Worm (Caenorhabditis elegans): Measurements from ENCODE around the gene F55C12.6.

The F55C12.6 gene

ce11 chrII:5865405-5866308 lies 10.3 kb downstream of the F55C12.6 start, which contains the start of gene F55C12.19:
TSS of gene F55C12.19 (plus strand) at chrII:5866139.
- TF ChIP-seq W03F9.2 (tag; optimal IDR thresholded peaks at IDR 0.05): no peak
- no peak for TF ChIP-seq him-1 (tag; optimal IDR thresholded peaks at IDR 0.05)
- TF ChIP-seq dao-5 (tag; optimal IDR thresholded peaks at IDR 0.05): no peak

DNA sequence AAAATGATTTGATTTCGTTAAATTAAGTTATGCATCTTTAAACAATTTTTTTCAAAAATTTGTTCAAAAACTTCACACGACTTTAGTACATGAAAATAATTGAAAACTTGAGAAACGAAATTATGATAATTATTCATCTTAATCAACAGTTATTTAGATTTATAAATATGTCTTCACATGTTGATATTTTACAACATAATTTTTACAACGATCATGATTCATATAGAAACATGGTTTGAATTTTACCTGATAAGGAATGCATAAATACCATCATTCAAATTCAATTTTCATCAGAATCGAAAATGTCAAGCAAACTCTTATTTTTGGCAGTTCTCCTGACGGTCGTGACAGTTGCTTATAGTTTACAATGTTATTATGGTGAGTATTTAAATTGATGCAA lies 12.1 kb downstream of the F55C12.6 start, which contains the start of gene tag-234:
Gene tag-234 (plus strand): TSS at position 301 of the 400 bp plus-strand sequence.
- TF ChIP-seq dao-5 (tag; optimal IDR thresholded peaks at IDR 0.05): no peak
- no peak for TF ChIP-seq W03F9.2 (tag; optimal IDR thresholded peaks at IDR 0.05)
- TF ChIP-seq him-1 (tag; optimal IDR thresholded peaks at IDR 0.05): no peak

ce11 chrII:5860621-5861020 lies 15.3 kb downstream of the F55C12.6 start:
- TF ChIP-seq him-1 (tag; optimal IDR thresholded peaks at IDR 0.05): no peak
- TF ChIP-seq W03F9.2 (tag; optimal IDR thresholded peaks at IDR 0.05): no peak
- TF ChIP-seq dao-5 (tag; optimal IDR thresholded peaks at IDR 0.05): no peak

ce11 chrII:5858322-5858721 lies 17.6 kb downstream of the F55C12.6 start, which contains the start of gene F55C12.4:
TSS of gene F55C12.4 (minus strand) at chrII:5858422.
- TF ChIP-seq dao-5 (tag; optimal IDR thresholded peaks at IDR 0.05) (no peak), W03F9.2 (tag; optimal IDR thresholded peaks at IDR 0.05) (no peak), him-1 (tag; optimal IDR thresholded peaks at IDR 0.05) (no peak)

ce11 chrII:5854122-5854521 lies 21.8 kb downstream of the F55C12.6 start, which contains the start of gene H41C03.1:
TSS of gene H41C03.1 (plus strand) at chrII:5854422.
- TF ChIP-seq W03F9.2 (tag; optimal IDR thresholded peaks at IDR 0.05): no peak
- TF ChIP-seq him-1 (tag; optimal IDR thresholded peaks at IDR 0.05): no peak
- TF ChIP-seq dao-5 (tag; optimal IDR thresholded peaks at IDR 0.05): no peak

- TF ChIP-seq W03F9.2 (tag; optimal IDR thresholded peaks at IDR 0.05) (no peak), him-1 (tag; optimal IDR thresholded peaks at IDR 0.05) (no peak), dao-5 (tag; optimal IDR thresholded peaks at IDR 0.05) (no peak)
Measured at ce11 chrII:5853261-5853660, 22.7 kb downstream of the F55C12.6 start.

DNA sequence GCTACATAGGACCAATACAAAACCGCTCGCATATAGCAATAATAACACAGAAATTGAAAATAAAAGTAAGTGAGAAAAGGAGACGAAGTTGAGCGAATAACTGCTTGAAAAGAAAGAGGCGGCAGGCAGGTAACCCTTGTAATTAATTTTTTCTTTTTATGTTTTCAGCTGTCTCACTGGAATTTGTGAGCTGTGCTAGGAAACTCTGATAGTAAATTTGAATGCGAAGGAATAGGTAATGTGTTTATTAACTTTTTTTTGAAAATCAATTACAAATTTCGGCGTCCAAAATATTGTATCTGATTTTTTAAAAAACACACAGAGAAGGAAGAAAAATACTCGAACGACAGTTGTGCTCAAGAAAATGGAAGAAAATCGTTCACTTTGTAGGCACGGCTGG lies 23.9 kb downstream of the F55C12.6 start, which contains the start of gene H41C03.2:
Gene H41C03.2 (minus strand): TSS at position 101 of the 400 bp plus-strand sequence.
- TF ChIP-seq W03F9.2 (tag; optimal IDR thresholded peaks at IDR 0.05) (no peak), dao-5 (tag; optimal IDR thresholded peaks at IDR 0.05) (no peak), him-1 (tag; optimal IDR thresholded peaks at IDR 0.05) (no peak)

- TF ChIP-seq him-1 (tag; optimal IDR thresholded peaks at IDR 0.05) (no peak), dao-5 (tag; optimal IDR thresholded peaks at IDR 0.05) (no peak), W03F9.2 (tag; optimal IDR thresholded peaks at IDR 0.05) (no peak)
Measured at ce11 chrII:5846181-5846580, 29.8 kb downstream of the F55C12.6 start.

ce11 chrII:5845441-5845840 lies 30.5 kb downstream of the F55C12.6 start, which contains the start of the genes ZK1248.17 and H41C03.3:
TSS of gene ZK1248.17 (minus strand) at chrII:5845541.
TSS of gene H41C03.3 (plus strand) at chrII:5845777.
- TF ChIP-seq dao-5 (tag; optimal IDR thresholded peaks at IDR 0.05) (no peak), him-1 (tag; optimal IDR thresholded peaks at IDR 0.05) (no peak), W03F9.2 (tag; optimal IDR thresholded peaks at IDR 0.05) (no peak)

DNA sequence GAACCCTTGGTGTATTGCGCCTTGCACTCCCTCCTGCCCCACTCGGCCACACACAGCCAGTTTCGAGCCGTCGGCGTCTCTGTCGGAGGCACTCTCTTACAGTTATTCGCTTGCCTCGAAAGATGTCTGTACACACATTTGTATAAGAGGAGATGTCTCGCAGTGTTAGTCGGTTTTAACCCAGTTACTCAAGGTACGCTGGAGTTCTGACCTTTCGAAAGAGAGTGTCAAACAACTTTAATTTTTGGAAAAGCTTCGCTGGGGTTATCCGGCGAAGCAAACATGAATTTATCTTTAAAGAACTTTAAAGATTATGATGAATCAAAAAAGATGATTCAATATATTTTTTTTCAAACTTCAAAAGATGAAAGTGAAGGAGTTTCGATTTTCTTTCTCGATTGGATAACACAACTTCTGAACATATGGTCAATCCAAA lies 31.2 kb downstream of the F55C12.6 start:
- TF ChIP-seq him-1 (tag; optimal IDR thresholded peaks at IDR 0.05): peak; percentile 99
- peak; percentile 92 for TF ChIP-seq dao-5 (tag; optimal IDR thresholded peaks at IDR 0.05)
- TF ChIP-seq W03F9.2 (tag; optimal IDR thresholded peaks at IDR 0.05): peak; percentile 97

ce11 chrII:5841866-5842265 lies 34.1 kb downstream of the F55C12.6 start, which contains the start of gene nep-25:
TSS of gene nep-25 (plus strand) at chrII:5842240.
- TF ChIP-seq W03F9.2 (tag; optimal IDR thresholded peaks at IDR 0.05): no peak
- no peak for TF ChIP-seq dao-5 (tag; optimal IDR thresholded peaks at IDR 0.05)
- no peak for TF ChIP-seq him-1 (tag; optimal IDR thresholded peaks at IDR 0.05)

ce11 chrII:5841053-5841547 lies 34.9 kb downstream of the F55C12.6 start, which contains the start of gene lec-5:
TSS of gene lec-5 (minus strand) at chrII:5841103.
- TF ChIP-seq dao-5 (tag; optimal IDR thresholded peaks at IDR 0.05) (no peak), W03F9.2 (tag; optimal IDR thresholded peaks at IDR 0.05) (no peak), him-1 (tag; optimal IDR thresholded peaks at IDR 0.05) (no peak)

DNA sequence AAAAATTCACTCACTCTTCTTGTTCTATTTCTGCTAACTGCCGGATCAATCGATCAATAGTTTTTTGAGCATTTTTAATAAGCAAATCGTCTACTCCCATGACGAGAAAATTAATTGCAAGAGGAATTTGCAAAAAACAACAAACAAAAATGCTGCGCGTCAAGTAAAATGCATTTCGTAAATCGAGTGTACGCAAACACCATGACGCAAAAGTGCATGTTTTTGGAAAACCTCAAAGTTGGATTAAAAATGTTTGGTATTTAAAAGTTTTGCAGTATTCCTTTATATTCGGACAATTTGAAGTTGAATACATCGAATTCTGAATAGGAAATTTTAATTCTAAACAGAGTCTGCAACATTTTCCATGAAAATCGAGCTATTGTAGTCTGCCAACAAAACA lies 36.7 kb downstream of the F55C12.6 start, which contains the start of gene ZK1248.19:
Gene ZK1248.19 (minus strand): TSS at position 188 of the 400 bp plus-strand sequence.
- TF ChIP-seq W03F9.2 (tag; optimal IDR thresholded peaks at IDR 0.05) (peak; percentile 38), him-1 (tag; optimal IDR thresholded peaks at IDR 0.05) (no peak)

- TF ChIP-seq him-1 (tag; optimal IDR thresholded peaks at IDR 0.05) (no peak), dao-5 (tag; optimal IDR thresholded peaks at IDR 0.05) (no peak), W03F9.2 (tag; optimal IDR thresholded peaks at IDR 0.05) (no peak)
Measured at ce11 chrII:5838453-5838852, 37.5 kb downstream of the F55C12.6 start, which contains the start of gene ZK1248.15. TSS of gene ZK1248.15 (minus strand) at chrII:5838553.
